Worm (Caenorhabditis elegans) whole organism, young adult: ENCODE results near the gene clec-133.
"Not testable (repeated sequence)": the region's sequence is repeated elsewhere in the genome, so short reads cannot be mapped to it uniquely, and the experiment has no call there.

ENCODE experiments used
- B0261.1 ChIP-seq: sonication (generic microtip); optimal IDR thresholded peaks from 2 replicates; lab custom pipeline; 2016; ENCODE audit warnings: mild to moderate bottlenecking, missing genetic modification characterization, moderate library complexity, missing compliant biosample characterization
- B0336.3 ChIP-seq: fragments of 200-800 bp; sonication (Bioruptor generic); IDR thresholded peaks from 2 replicates; pipeline ENCODE4 v1.3.6; 2022; ENCODE audit warnings: missing genetic modification characterization, missing compliant biosample characterization
- D2030.7 ChIP-seq: fragments of 200-800 bp; sonication (Bioruptor generic); IDR thresholded peaks from 2 replicates; pipeline ENCODE4 v1.3.6; 2022; ENCODE audit warnings: missing genetic modification reagents, missing genetic modification characterization, missing compliant biosample characterization
- F10E7.11 ChIP-seq: sonication (generic microtip); optimal IDR thresholded peaks from 2 replicates; lab custom pipeline; 2017; ENCODE audit warnings: mild to moderate bottlenecking, missing genetic modification characterization, moderate library complexity, missing compliant biosample characterization
- F37B4.10 ChIP-seq: fragments of 200-800 bp; sonication (Bioruptor generic); IDR thresholded peaks from 2 replicates; pipeline ENCODE4 v1.3.6; 2022; ENCODE audit warnings: missing genetic modification characterization, missing compliant biosample characterization
- Y53G8AR.9 ChIP-seq: fragments of 200-800 bp; sonication (Bioruptor generic); conservative IDR thresholded peaks from 2 replicates; pipeline ENCODE4 v1.3.6; 2022; ENCODE audit warnings: missing genetic modification reagents, missing genetic modification characterization, missing compliant biosample characterization
- Y56A3A.18 ChIP-seq: fragments of 200-800 bp; sonication (Bioruptor generic); IDR thresholded peaks from 2 replicates; pipeline ENCODE4 v1.3.6; 2022; ENCODE audit warnings: missing genetic modification reagents, missing genetic modification characterization, missing compliant biosample characterization
- Y95B8A.8 ChIP-seq: fragments of 200-800 bp; sonication (Bioruptor generic); IDR thresholded peaks from 2 replicates; pipeline ENCODE4 v1.3.6; 2022; ENCODE audit warnings: missing genetic modification reagents, missing genetic modification characterization, missing compliant biosample characterization
- ama-1 ChIP-seq, 3 experiments: fragments of 150-350 bp in 1 of 3; sonication (generic microtip) in 2 of 3; optimal IDR thresholded peaks; 2 replicates each; lab custom pipeline; 2014 to 2018; ENCODE audit warnings: missing biosample characterization in 2 of 3, missing genetic modification characterization in 2 of 3, missing genetic modification reagents in 2 of 3
- aptf-3 ChIP-seq: fragments of 200-800 bp; sonication (Bioruptor generic); IDR thresholded peaks from 2 replicates; pipeline ENCODE4 v1.3.6; 2022; ENCODE audit warnings: missing genetic modification characterization, missing compliant biosample characterization
- attf-5 ChIP-seq: fragments of 200-800 bp; sonication (Bioruptor generic); optimal IDR thresholded peaks from 2 replicates; lab custom pipeline; 2018; ENCODE audit warnings: mild to moderate bottlenecking, missing genetic modification characterization, missing compliant biosample characterization
- attf-6 ChIP-seq: fragments of 200-800 bp; sonication (Bioruptor generic); IDR thresholded peaks from 2 replicates; pipeline ENCODE4 v1.3.6; 2022; ENCODE audit warnings: missing genetic modification reagents, missing genetic modification characterization, missing compliant biosample characterization
- bed-1 ChIP-seq: fragments of 200-800 bp; sonication (Bioruptor generic); IDR thresholded peaks from 2 replicates; pipeline ENCODE4 v1.3.6; 2022; ENCODE audit warnings: missing genetic modification reagents, missing genetic modification characterization, missing compliant biosample characterization
- ccch-3 ChIP-seq: fragments of 200-800 bp; sonication (Bioruptor generic); optimal IDR thresholded peaks from 2 replicates; lab custom pipeline; 2018; ENCODE audit warnings: mild to moderate bottlenecking, missing genetic modification characterization, missing compliant biosample characterization
- ceh-91 ChIP-seq: fragments of 200-800 bp; sonication (Bioruptor generic); IDR thresholded peaks from 2 replicates; pipeline ENCODE4 v1.3.6; 2022; ENCODE audit warnings: missing genetic modification reagents, missing genetic modification characterization, missing compliant biosample characterization
- chd-7 ChIP-seq: sonication (generic microtip); optimal IDR thresholded peaks from 2 replicates; lab custom pipeline; 2016; ENCODE audit warnings: mild to moderate bottlenecking, missing genetic modification characterization, moderate library complexity, missing compliant biosample characterization
- die-1 ChIP-seq: sonication (generic microtip); optimal IDR thresholded peaks from 2 replicates; lab custom pipeline; 2016; ENCODE audit warnings: missing genotype, mild to moderate bottlenecking, missing genetic modification characterization, missing compliant biosample characterization
- dox-1 ChIP-seq: fragments of 200-800 bp; sonication (Bioruptor generic); IDR thresholded peaks from 2 replicates; pipeline ENCODE4 v1.3.6; 2022; ENCODE audit warnings: missing genetic modification reagents, missing genetic modification characterization, missing compliant biosample characterization
- efl-1 ChIP-seq: fragments of 150-350 bp; optimal IDR thresholded peaks from 2 replicates; lab custom pipeline; 2014; ENCODE audit warnings: missing biosample characterization, missing genetic modification reagents, missing genetic modification characterization
- ekl-4 ChIP-seq: fragments of 200-800 bp; sonication (Bioruptor generic); IDR thresholded peaks from 2 replicates; pipeline ENCODE4 v1.3.6; 2022; ENCODE audit warnings: missing genetic modification reagents, missing genetic modification characterization, missing compliant biosample characterization
- fkh-3 ChIP-seq: sonication (generic microtip); optimal IDR thresholded peaks from 2 replicates; lab custom pipeline; 2016; ENCODE audit warnings: mild to moderate bottlenecking, missing genetic modification characterization, missing compliant biosample characterization
- hlh-26 ChIP-seq: fragments of 200-800 bp; sonication (Bioruptor generic); conservative IDR thresholded peaks from 2 replicates; pipeline ENCODE4 v1.3.6; 2022; ENCODE audit warnings: missing genetic modification reagents, missing genetic modification characterization, missing compliant biosample characterization
- hrde-1 ChIP-seq: sonication (generic microtip); optimal IDR thresholded peaks from 2 replicates; lab custom pipeline; 2016; ENCODE audit warnings: missing genetic modification characterization, mild to moderate bottlenecking, missing compliant biosample characterization, moderate library complexity, missing genotype, missing genetic modification reagents, borderline replicate concordance
- let-526 ChIP-seq: fragments of 200-800 bp; sonication (Bioruptor generic); IDR thresholded peaks from 2 replicates; pipeline ENCODE4 v1.3.6; 2022; ENCODE audit warnings: missing genetic modification reagents, missing genetic modification characterization, missing compliant biosample characterization
- let-607 ChIP-seq, 2 experiments: fragments of 200-800 bp in 1 of 2; sonication (Bioruptor generic) in 1 of 2; sonication (generic microtip) in 1 of 2; optimal IDR thresholded peaks; 2 replicates each; lab custom pipeline; 2016 to 2018; ENCODE audit warnings: mild to moderate bottlenecking in 2 of 2, missing compliant biosample characterization in 2 of 2, missing genetic modification characterization in 2 of 2, moderate library complexity in 2 of 2, missing genotype in 1 of 2
- lin-26 ChIP-seq: fragments of 200-800 bp; sonication (Bioruptor generic); IDR thresholded peaks from 2 replicates; pipeline ENCODE4 v1.3.6; 2022; ENCODE audit warnings: missing genetic modification reagents, missing genetic modification characterization, missing compliant biosample characterization
- lin-54 ChIP-seq: fragments of 200-800 bp; sonication (Bioruptor generic); optimal IDR thresholded peaks from 2 replicates; lab custom pipeline; 2018; ENCODE audit warnings: mild to moderate bottlenecking, missing genetic modification characterization, missing compliant biosample characterization
- madf-6 ChIP-seq: fragments of 200-800 bp; sonication (Bioruptor generic); IDR thresholded peaks from 2 replicates; pipeline ENCODE4 v1.3.6; 2022; ENCODE audit warnings: missing genetic modification reagents, missing genetic modification characterization, missing compliant biosample characterization
- mes-4 ChIP-seq: sonication (generic microtip); optimal IDR thresholded peaks from 2 replicates; lab custom pipeline; 2016; ENCODE audit warnings: missing genotype, missing genetic modification characterization, missing compliant biosample characterization
- mxl-1 ChIP-seq: sonication (generic microtip); optimal IDR thresholded peaks from 2 replicates; lab custom pipeline; 2016; ENCODE audit warnings: missing genetic modification characterization, missing compliant biosample characterization
- nfya-2 ChIP-seq: fragments of 200-800 bp; sonication (Bioruptor generic); IDR thresholded peaks from 2 replicates; pipeline ENCODE4 v1.3.6; 2022; ENCODE audit warnings: missing genetic modification reagents, missing genetic modification characterization, missing compliant biosample characterization
- nfyb-1 ChIP-seq: fragments of 200-800 bp; sonication (Bioruptor generic); IDR thresholded peaks from 2 replicates; pipeline ENCODE4 v1.3.6; 2022; ENCODE audit warnings: missing genetic modification reagents, missing genetic modification characterization, missing compliant biosample characterization
- nhr-179 ChIP-seq: sonication (generic microtip); optimal IDR thresholded peaks from 2 replicates; lab custom pipeline; 2016; ENCODE audit warnings: mild to moderate bottlenecking, missing genetic modification characterization, missing compliant biosample characterization
- nhr-80 ChIP-seq: sonication (generic microtip); optimal IDR thresholded peaks from 2 replicates; lab custom pipeline; 2016; ENCODE audit warnings: missing genetic modification characterization, missing compliant biosample characterization
- rcor-1 ChIP-seq: fragments of 200-800 bp; sonication (Bioruptor generic); IDR thresholded peaks from 2 replicates; pipeline ENCODE4 v1.3.6; 2022; ENCODE audit warnings: missing genetic modification reagents, missing genetic modification characterization, missing compliant biosample characterization
- rpc-1 ChIP-seq, 2 experiments: fragments of 150-350 bp in 1 of 2; sonication (generic microtip) in 1 of 2; optimal IDR thresholded peaks; 2 replicates each; lab custom pipeline; 2014 to 2018; ENCODE audit warnings: missing biosample characterization in 1 of 2, missing genetic modification characterization in 1 of 2, missing genetic modification reagents in 1 of 2, missing genotype in 1 of 2
- snpc-1.3 ChIP-seq: sonication (generic microtip); optimal IDR thresholded peaks from 2 replicates; lab custom pipeline; 2017; ENCODE audit warnings: missing genetic modification characterization, mild to moderate bottlenecking, missing compliant biosample characterization, antibody characterized with exemption, moderate library complexity, missing genotype, missing genetic modification reagents; ENCODE audit not compliant: insufficient read depth
- snpc-4 ChIP-seq, 5 experiments: fragments of 150-350 bp in 1 of 5; sonication (generic microtip) in 4 of 5; optimal IDR thresholded peaks; 2 replicates each; lab custom pipeline; 2014 to 2018; ENCODE audit warnings: missing genetic modification characterization in 5 of 5, missing biosample characterization in 3 of 5, antibody characterized with exemption in 2 of 5, mild to moderate bottlenecking in 2 of 5, missing compliant biosample characterization in 2 of 5, missing genotype in 2 of 5, moderate library complexity in 2 of 5, missing genetic modification reagents in 1 of 5
- somi-1 ChIP-seq: fragments of 200-800 bp; sonication (Bioruptor generic); optimal IDR thresholded peaks from 2 replicates; lab custom pipeline; 2018; ENCODE audit warnings: mild to moderate bottlenecking, missing genetic modification characterization, missing compliant biosample characterization
- tbx-9 ChIP-seq: sonication (generic microtip); optimal IDR thresholded peaks from 2 replicates; lab custom pipeline; 2016; ENCODE audit warnings: borderline replicate concordance, missing genetic modification characterization, inconsistent platforms, missing compliant biosample characterization
- xnd-1 ChIP-seq: sonication (generic microtip); optimal IDR thresholded peaks from 2 replicates; lab custom pipeline; 2016; ENCODE audit warnings: missing genotype, missing genetic modification reagents, missing genetic modification characterization, missing compliant biosample characterization

Gene clec-133

DNA sequence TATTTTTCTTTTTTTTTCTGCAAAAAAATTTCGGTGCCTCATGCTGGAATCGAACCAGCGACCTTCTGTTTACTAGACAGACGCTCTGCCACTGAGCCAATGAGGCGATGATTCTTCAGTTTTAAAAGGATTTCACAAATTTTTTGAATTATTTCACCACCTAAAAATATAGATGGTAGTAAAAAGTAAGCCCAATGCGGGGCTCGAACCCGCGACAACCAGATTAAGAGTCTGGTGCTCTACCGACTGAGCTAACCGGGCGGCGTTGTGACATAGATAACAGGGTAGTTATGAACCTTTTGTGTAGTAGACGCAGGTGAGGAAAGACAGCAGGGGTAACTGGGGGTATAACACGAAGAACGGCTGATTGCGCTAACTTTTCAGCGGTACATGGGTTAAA, 10.6 kb upstream of the clec-133 start (continued):
- TF ChIP-seq efl-1 (GFP tag; lab: Kevin White, UChicago) (peak; percentile 22), snpc-1.3 (tag; lab: Kevin White, UChicago) (peak; percentile 47), ceh-91 (GFP tag; lab: Robert Waterston, UW) (peak; percentile 57), snpc-4 (tag; optimal IDR thresholded peaks at IDR 0.05; lab: Kevin White, UChicago) (peak in 2 of 4 experiments; percentile 61 to 85), dox-1 (GFP tag; lab: Robert Waterston, UW) (peak; percentile 69), mes-4 (peak; percentile 70), chd-7 (tag; lab: Kevin White, UChicago) (peak; percentile 57), fkh-3 (tag; lab: Kevin White, UChicago) (peak; percentile 18), somi-1 (peak; percentile 41), let-607 (tag; optimal IDR thresholded peaks at IDR 0.05; lab: Kevin White, UChicago) (peak in 1 of 2 experiments; percentile 31), rpc-1 (optimal IDR thresholded peaks at IDR 0.05; lab: Kevin White, UChicago) (peak; percentile 84), rpc-1 (tag; optimal IDR thresholded peaks at IDR 0.05; lab: Kevin White, UChicago) (peak; percentile 86), lin-26 (GFP tag; lab: Robert Waterston, UW) (peak; percentile 97), nfyb-1 (GFP tag; lab: Robert Waterston, UW) (peak; percentile 86), Y56A3A.18 (GFP tag; lab: Robert Waterston, UW) (peak; percentile 84), D2030.7 (GFP tag; lab: Robert Waterston, UW) (peak; percentile 90), aptf-3 (GFP tag; lab: Robert Waterston, UW) (0 out of 2 replicates have a peak, but pooled peaks have one; percentile 11), attf-5 (GFP tag; lab: Kevin White, UChicago) (peak; percentile 46), rcor-1 (peak; percentile 65; the same call in 1 of the 2 replicates), ama-1 (GFP tag; optimal IDR thresholded peaks at IDR 0.05; lab: Kevin White, UChicago) (peak; percentile 69), B0261.1 (peak; percentile 91), Y53G8AR.9 (GFP tag; lab: Robert Waterston, UW) (peak; percentile 72), F10E7.11 (tag; lab: Kevin White, UChicago) (peak; percentile 13), tbx-9 (tag; lab: Kevin White, UChicago) (peak; percentile 30), nhr-80 (tag; lab: Kevin White, UChicago) (peak; percentile 14), F37B4.10 (GFP tag; lab: Robert Waterston, UW) (0 out of 2 replicates have a peak, but pooled peaks have one; percentile 25), B0336.3 (GFP tag; lab: Robert Waterston, UW) (peak; percentile 77), die-1 (peak; percentile 83), mxl-1 (tag; lab: Kevin White, UChicago) (peak; percentile 34), let-526 (GFP tag; lab: Robert Waterston, UW) (0 out of 2 replicates have a peak, but pooled peaks have one; percentile 41), nfya-2 (0 out of 2 replicates have a peak, but pooled peaks have one; percentile 59), Y95B8A.8 (GFP tag; lab: Robert Waterston, UW) (0 out of 2 replicates have a peak, but pooled peaks have one; percentile 38), lin-54 (GFP tag; lab: Kevin White, UChicago) (peak; percentile 55)
- TF ChIP-seq snpc-4 (GFP tag; optimal IDR thresholded peaks at IDR 0.05; lab: Kevin White, UChicago); ama-1 (optimal IDR thresholded peaks at IDR 0.05; lab: Kevin White, UChicago): not testable (repeated sequence)

DNA sequence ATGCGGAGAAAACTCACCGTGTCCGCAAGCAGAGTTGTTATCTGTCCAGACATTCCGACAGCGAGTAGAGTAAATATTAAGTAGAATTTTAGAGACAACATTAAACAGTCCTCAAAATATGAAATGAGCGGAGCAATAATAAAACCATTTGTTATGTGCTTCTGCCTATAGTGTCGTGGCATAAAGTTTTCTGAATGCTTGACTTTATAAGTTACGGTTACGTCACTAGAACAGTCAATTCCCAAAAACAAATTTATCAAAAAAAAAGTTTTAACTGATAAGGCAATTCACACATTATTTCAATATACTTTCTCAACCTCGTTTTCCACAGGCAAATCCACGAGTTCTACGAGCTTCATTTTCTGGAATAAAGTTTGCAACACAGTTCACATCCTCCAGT, 9.1 kb upstream of the clec-133 start, which contains the start of gene clec-127:
Gene clec-127, minus strand, starts transcription at position 101 of the 400 bp plus-strand sequence.
- no peak for TF ChIP-seq ekl-4 (GFP tag; lab: Robert Waterston, UW)
- TF ChIP-seq attf-6 (GFP tag; lab: Robert Waterston, UW), result no peak
- no peak for TF ChIP-seq hrde-1
- TF ChIP-seq somi-1, result no peak
- TF ChIP-seq efl-1 (GFP tag; lab: Kevin White, UChicago), result no peak
- TF ChIP-seq F37B4.10 (GFP tag; lab: Robert Waterston, UW), result no peak
- TF ChIP-seq xnd-1 (tag; lab: Kevin White, UChicago), result no peak
- TF ChIP-seq ccch-3 (GFP tag; lab: Kevin White, UChicago), result no peak
- TF ChIP-seq lin-26 (GFP tag; lab: Robert Waterston, UW), result no peak
- no peak for TF ChIP-seq Y56A3A.18 (GFP tag; lab: Robert Waterston, UW)
- TF ChIP-seq madf-6, result no peak
- TF ChIP-seq nhr-179 (tag; lab: Kevin White, UChicago), result no peak
- no peak for TF ChIP-seq hlh-26 (GFP tag; lab: Robert Waterston, UW)
- no peak for TF ChIP-seq bed-1
